ENCODE assay signal across 2 fruit fly cellular contexts in genomic region chr3L:18625786-18626185, dm6.
TF ChIP-seq lines count a peak whose summit lies in the region.

MYPT-75D (plus strand) TSS chr3L:18625959.

TF ChIP-seq in whole organism, embryonic, 481 proteins besides CTCF, POLR2A, EP300 and RAD21 (continued from another document and continues in another):
- TF ChIP-seq CG11696 (GFP tag; IDR thresholded peaks at IDR 0.05; lab: Robert Waterston, UW): 0 out of 2 replicates have a peak, but pooled peaks have one; percentile 17
- TF ChIP-seq hb (GFP tag; IDR thresholded peaks at IDR 0.05; lab: Robert Waterston, UW; ENCODE audit: partially characterized antibody): peak; percentile 68; the same call in 2 of the 3 replicates
- TF ChIP-seq unc-4 (GFP tag; IDR thresholded peaks at IDR 0.05; lab: Robert Waterston, UW; ENCODE audit: partially characterized antibody): peak; percentile 86
- TF ChIP-seq Deaf1 (tag; optimal IDR thresholded peaks at IDR 0.05; lab: Kevin White, UChicago): peak; percentile 47
- no peak for TF ChIP-seq run (tag; optimal IDR thresholded peaks at IDR 0.05; lab: Kevin White, UChicago)
- peak; percentile 97 for TF ChIP-seq Opbp (GFP tag; IDR thresholded peaks at IDR 0.05; lab: Robert Waterston, UW; ENCODE audit: partially characterized antibody)
- TF ChIP-seq Xrp1 (GFP tag; IDR thresholded peaks at IDR 0.05; lab: Robert Waterston, UW): 0 out of 2 replicates have a peak, but pooled peaks have one; percentile 6
- no peak for TF ChIP-seq CG8281 (tag; optimal IDR thresholded peaks at IDR 0.05; lab: Kevin White, UChicago)
- TF ChIP-seq E2f2 (GFP tag; IDR thresholded peaks at IDR 0.05; lab: Robert Waterston, UW): peak; percentile 89
- no peak for TF ChIP-seq fd64A (GFP tag; optimal IDR thresholded peaks at IDR 0.05; lab: Kevin White, UChicago)
- no peak for TF ChIP-seq CG1602 (GFP tag; optimal IDR thresholded peaks at IDR 0.05; lab: Kevin White, UChicago)
- TF ChIP-seq corto (GFP tag; optimal IDR thresholded peaks at IDR 0.05; lab: Kevin White, UChicago): no peak
- TF ChIP-seq bab2 (GFP tag; optimal IDR thresholded peaks at IDR 0.05; lab: Kevin White, UChicago): no peak
- TF ChIP-seq NfI (GFP tag; optimal IDR thresholded peaks at IDR 0.05; lab: Kevin White, UChicago): peak; percentile 21
- peak; percentile 89 for TF ChIP-seq BEAF-32 (GFP tag; optimal IDR thresholded peaks at IDR 0.05; lab: Kevin White, UChicago)
- no peak for TF ChIP-seq ttk (GFP tag; IDR thresholded peaks at IDR 0.05; lab: Robert Waterston, UW)
- TF ChIP-seq kni (GFP tag; optimal IDR thresholded peaks at IDR 0.05; lab: Kevin White, UChicago): peak; percentile 57
- TF ChIP-seq CG2678 (tag; optimal IDR thresholded peaks at IDR 0.05; lab: Kevin White, UChicago): peak; percentile 39
- TF ChIP-seq Sox102F (GFP tag; optimal IDR thresholded peaks at IDR 0.05; lab: Kevin White, UChicago): no peak
- TF ChIP-seq exex (tag; optimal IDR thresholded peaks at IDR 0.05; lab: Kevin White, UChicago): peak; percentile 39
- TF ChIP-seq CG12769 (tag; optimal IDR thresholded peaks at IDR 0.05; lab: Kevin White, UChicago): peak; percentile 73
- TF ChIP-seq Bgb (GFP tag; IDR thresholded peaks at IDR 0.05; lab: Robert Waterston, UW; ENCODE audit: partially characterized antibody): peak; percentile 94
- TF ChIP-seq Neu2 (GFP tag; optimal IDR thresholded peaks at IDR 0.05; lab: Kevin White, UChicago; ENCODE audit: borderline replicate concordance): no peak
- no peak for TF ChIP-seq crol (GFP tag; IDR thresholded peaks at IDR 0.05; lab: Robert Waterston, UW)
- peak; percentile 24 for TF ChIP-seq abd-A (tag; optimal IDR thresholded peaks at IDR 0.05; lab: Kevin White, UChicago)
- no peak for TF ChIP-seq CG10274 (GFP tag; optimal IDR thresholded peaks at IDR 0.05; lab: Kevin White, UChicago)
- TF ChIP-seq CkIIα-i1 (GFP tag; IDR thresholded peaks at IDR 0.05; lab: Robert Waterston, UW): no peak
- TF ChIP-seq CG9437 (GFP tag; optimal IDR thresholded peaks at IDR 0.05; lab: Kevin White, UChicago): no peak
- TF ChIP-seq CG3838 (GFP tag; optimal IDR thresholded peaks at IDR 0.05; lab: Kevin White, UChicago): no peak
- TF ChIP-seq CG8924 (tag; optimal IDR thresholded peaks at IDR 0.05; lab: Kevin White, UChicago): peak; percentile 56
- TF ChIP-seq gfzf (GFP tag; optimal IDR thresholded peaks at IDR 0.05; lab: Kevin White, UChicago): peak; percentile 41
- peak; percentile 36 for TF ChIP-seq MBD-R2 (GFP tag; IDR thresholded peaks at IDR 0.05; lab: Robert Waterston, UW)
- 0 out of 3 replicates have a peak, but pooled peaks have one; percentile 33 for TF ChIP-seq row (GFP tag; IDR thresholded peaks at IDR 0.05; lab: Robert Waterston, UW)
- TF ChIP-seq CG34224 (GFP tag; IDR thresholded peaks at IDR 0.05; lab: Robert Waterston, UW; ENCODE audit: partially characterized antibody): peak; percentile 98
- no peak for TF ChIP-seq Max (GFP tag; optimal IDR thresholded peaks at IDR 0.05; lab: Kevin White, UChicago)
- peak; percentile 16 for TF ChIP-seq CG8290 (GFP tag; optimal IDR thresholded peaks at IDR 0.05; lab: Kevin White, UChicago)
- peak; percentile 22 to 87 for TF ChIP-seq CG8290 (tag; optimal IDR thresholded peaks at IDR 0.05; lab: Kevin White, UChicago)
- TF ChIP-seq CG8089 (GFP tag; optimal IDR thresholded peaks at IDR 0.05; lab: Kevin White, UChicago): peak; percentile 12
- no peak for TF ChIP-seq CG12942 (GFP tag; optimal IDR thresholded peaks at IDR 0.05; lab: Kevin White, UChicago)
- no peak for TF ChIP-seq CG6683 (GFP tag; optimal IDR thresholded peaks at IDR 0.05; lab: Kevin White, UChicago)
- peak in 1 of 2 experiments; percentile 15 for TF ChIP-seq bsh (GFP tag; optimal IDR thresholded peaks at IDR 0.05; lab: Kevin White, UChicago)
- TF ChIP-seq Trl (optimal IDR thresholded peaks at IDR 0.05; lab: Kevin White, UChicago): no peak
- TF ChIP-seq Trl (GFP tag; optimal IDR thresholded peaks at IDR 0.05; lab: Kevin White, UChicago): peak; percentile 51
- peak; percentile 64 for TF ChIP-seq her (GFP tag; optimal IDR thresholded peaks at IDR 0.05; lab: Kevin White, UChicago)
- TF ChIP-seq HmgD (GFP tag; optimal IDR thresholded peaks at IDR 0.05; lab: Kevin White, UChicago): peak; percentile 3
- no peak for TF ChIP-seq ab (GFP tag; optimal IDR thresholded peaks at IDR 0.05; lab: Kevin White, UChicago)
- peak; percentile 87 for TF ChIP-seq HLH4C (GFP tag; IDR thresholded peaks at IDR 0.05; lab: Robert Waterston, UW; ENCODE audit: partially characterized antibody)
- TF ChIP-seq CoRest (tag; optimal IDR thresholded peaks at IDR 0.05; lab: Kevin White, UChicago): no peak
- TF ChIP-seq slp2 (GFP tag; optimal IDR thresholded peaks at IDR 0.05; lab: Kevin White, UChicago): no peak
- TF ChIP-seq Dref (GFP tag; IDR thresholded peaks at IDR 0.05; lab: Robert Waterston, UW): peak; percentile 83
- peak; percentile 38; the same call in 1 of the 2 replicates for TF ChIP-seq Rfx (GFP tag; IDR thresholded peaks at IDR 0.05; lab: Robert Waterston, UW)
- TF ChIP-seq Hr78 (GFP tag; optimal IDR thresholded peaks at IDR 0.05; lab: Kevin White, UChicago): peak in 1 of 2 experiments; percentile 9
- no peak for TF ChIP-seq ken (GFP tag; IDR thresholded peaks at IDR 0.05; lab: Robert Waterston, UW)
- TF ChIP-seq CG10321 (GFP tag; IDR thresholded peaks at IDR 0.05; lab: Robert Waterston, UW): no peak
- peak; percentile 91 for TF ChIP-seq CG2116 (GFP tag; optimal IDR thresholded peaks at IDR 0.05; lab: Kevin White, UChicago)
- no peak for TF ChIP-seq CG7745 (tag; optimal IDR thresholded peaks at IDR 0.05; lab: Kevin White, UChicago)
- no peak for TF ChIP-seq pita (GFP tag; optimal IDR thresholded peaks at IDR 0.05; lab: Kevin White, UChicago)
- TF ChIP-seq Med (GFP tag; lab: Kevin White, UChicago): peak; percentile 93
- TF ChIP-seq CG13775 (GFP tag; optimal IDR thresholded peaks at IDR 0.05; lab: Kevin White, UChicago): no peak
- TF ChIP-seq Dip2 (GFP tag; IDR thresholded peaks at IDR 0.05; lab: Robert Waterston, UW): no peak
- no peak for TF ChIP-seq Gsc (GFP tag; IDR thresholded peaks at IDR 0.05; lab: Robert Waterston, UW)
- TF ChIP-seq sug (tag; optimal IDR thresholded peaks at IDR 0.05; lab: Kevin White, UChicago): peak; percentile 41
- no peak for TF ChIP-seq Taf1 (GFP tag; IDR thresholded peaks at IDR 0.05; lab: Robert Waterston, UW)
- peak; percentile 45 for TF ChIP-seq Dad (GFP tag; optimal IDR thresholded peaks at IDR 0.05; lab: Kevin White, UChicago)
- peak; percentile 67 for TF ChIP-seq nerfin-1 (tag; optimal IDR thresholded peaks at IDR 0.05; lab: Kevin White, UChicago)

TF ChIP-seq in whole organism, prepupa, 60 proteins besides CTCF, POLR2A, EP300 and RAD21 (continued from another document):
- peak; percentile 6 for TF ChIP-seq Sox102F (GFP tag; optimal IDR thresholded peaks at IDR 0.05; lab: Kevin White, UChicago)
- no peak for TF ChIP-seq CG7368 (GFP tag; optimal IDR thresholded peaks at IDR 0.05; lab: Kevin White, UChicago)
- no peak for TF ChIP-seq Ets21C (GFP tag; optimal IDR thresholded peaks at IDR 0.05; lab: Kevin White, UChicago)
- TF ChIP-seq CG8632 (GFP tag; optimal IDR thresholded peaks at IDR 0.05; lab: Kevin White, UChicago): no peak
- TF ChIP-seq CG11294 (GFP tag; IDR thresholded peaks at IDR 0.05; lab: Robert Waterston, UW): no peak
- TF ChIP-seq lz (GFP tag; optimal IDR thresholded peaks at IDR 0.05; lab: Kevin White, UChicago): no peak
- peak; percentile 31 for TF ChIP-seq vri (GFP tag; optimal IDR thresholded peaks at IDR 0.05; lab: Kevin White, UChicago)
- no peak for TF ChIP-seq Gug (GFP tag; IDR thresholded peaks at IDR 0.05; lab: Robert Waterston, UW)
- TF ChIP-seq Hr39 (GFP tag; optimal IDR thresholded peaks at IDR 0.05; lab: Kevin White, UChicago): no peak
- TF ChIP-seq fkh (GFP tag; optimal IDR thresholded peaks at IDR 0.05; lab: Kevin White, UChicago): peak; percentile 70
- no peak for TF ChIP-seq cyc (GFP tag; optimal IDR thresholded peaks at IDR 0.05; lab: Kevin White, UChicago)
- no peak for TF ChIP-seq CG16779 (tag; optimal IDR thresholded peaks at IDR 0.05; lab: Kevin White, UChicago)
- TF ChIP-seq Sox14 (GFP tag; optimal IDR thresholded peaks at IDR 0.05; lab: Kevin White, UChicago): peak; percentile 54
- TF ChIP-seq CG15336 (GFP tag; IDR thresholded peaks at IDR 0.05; lab: Robert Waterston, UW): no peak
- no peak for TF ChIP-seq acj6 (GFP tag; optimal IDR thresholded peaks at IDR 0.05; lab: Kevin White, UChicago)
- TF ChIP-seq esn (GFP tag; optimal IDR thresholded peaks at IDR 0.05; lab: Kevin White, UChicago): no peak
- TF ChIP-seq CG31627 (GFP tag; optimal IDR thresholded peaks at IDR 0.05; lab: Kevin White, UChicago): no peak
- no peak for TF ChIP-seq fd59A (GFP tag; optimal IDR thresholded peaks at IDR 0.05; lab: Kevin White, UChicago)
- no peak for TF ChIP-seq spab (GFP tag; optimal IDR thresholded peaks at IDR 0.05; lab: Kevin White, UChicago)
- TF ChIP-seq CG11762 (GFP tag; optimal IDR thresholded peaks at IDR 0.05; lab: Kevin White, UChicago; ENCODE audit: insufficient read depth): no peak
- no peak for TF ChIP-seq OdsH (GFP tag; optimal IDR thresholded peaks at IDR 0.05; lab: Kevin White, UChicago)
- TF ChIP-seq CG34406 (GFP tag; optimal IDR thresholded peaks at IDR 0.05; lab: Kevin White, UChicago): no peak
- TF ChIP-seq Smox (GFP tag; optimal IDR thresholded peaks at IDR 0.05; lab: Kevin White, UChicago): no peak
